Worm (Caenorhabditis elegans) whole organism, L4/young adult: ENCODE data around the gene spsb-2.

Experiments used
- W03F9.2 ChIP-seq: fragments of 150-350 bp; optimal IDR thresholded peaks from 2 replicates; lab custom pipeline; 2014; ENCODE audit warnings: missing biosample characterization, missing genetic modification characterization
- dao-5 ChIP-seq: sonication (generic microtip); optimal IDR thresholded peaks from 2 replicates; lab custom pipeline; 2016; ENCODE audit warnings: missing genotype, missing genetic modification characterization, moderate library complexity, missing compliant biosample characterization
- him-1 ChIP-seq: sonication (generic microtip); optimal IDR thresholded peaks from 2 replicates; lab custom pipeline; 2016; ENCODE audit warnings: missing genotype, missing genetic modification reagents, missing genetic modification characterization, missing compliant biosample characterization

- TF ChIP-seq him-1 (tag; lab: Kevin White, UChicago), result no peak
- TF ChIP-seq W03F9.2 (tag; lab: Kevin White, UChicago), result no peak
- no peak for TF ChIP-seq dao-5 (tag; lab: Kevin White, UChicago)
Observed at ce11 chrII:15220116-15220515, 10.0 kb upstream of the spsb-2 start.
